Worm (Caenorhabditis elegans) whole organism, young adult: ENCODE results near the gene K08D12.8.

Experiments
- B0019.2 ChIP-seq: fragments of 200-800 bp; sonication (Bioruptor generic); conservative IDR thresholded peaks from 2 replicates; pipeline ENCODE4 v1.3.6; 2022; ENCODE audit warnings: missing genetic modification reagents, missing genetic modification characterization, missing compliant biosample characterization
- F33H1.4 ChIP-seq: fragments of 200-800 bp; sonication (Bioruptor generic); IDR thresholded peaks from 2 replicates; pipeline ENCODE4 v1.3.6; 2022; ENCODE audit warnings: missing genetic modification reagents, missing genetic modification characterization, missing compliant biosample characterization
- F55B11.4 ChIP-seq: sonication (generic microtip); optimal IDR thresholded peaks from 2 replicates; lab custom pipeline; 2016; ENCODE audit warnings: missing compliant biosample characterization, missing genetic modification characterization, borderline replicate concordance; ENCODE audit not compliant: insufficient read depth
- Y53G8AR.9 ChIP-seq: fragments of 200-800 bp; sonication (Bioruptor generic); conservative IDR thresholded peaks from 2 replicates; pipeline ENCODE4 v1.3.6; 2022; ENCODE audit warnings: missing genetic modification reagents, missing genetic modification characterization, missing compliant biosample characterization
- Y67H2A.10 ChIP-seq: fragments of 200-800 bp; sonication (Bioruptor generic); conservative IDR thresholded peaks from 2 replicates; pipeline ENCODE4 v1.3.6; 2022; ENCODE audit warnings: missing genetic modification reagents, missing genetic modification characterization, missing compliant biosample characterization
- aptf-2 ChIP-seq: fragments of 200-800 bp; sonication (Bioruptor generic); conservative IDR thresholded peaks from 2 replicates; pipeline ENCODE4 v1.3.6; 2022; ENCODE audit warnings: missing genetic modification reagents, missing genetic modification characterization, missing compliant biosample characterization
- bed-2 ChIP-seq: fragments of 200-800 bp; sonication (Bioruptor generic); IDR thresholded peaks from 2 replicates; pipeline ENCODE4 v1.3.6; 2022; ENCODE audit warnings: missing genetic modification reagents, missing genetic modification characterization, missing compliant biosample characterization
- ceh-100 ChIP-seq: fragments of 200-800 bp; sonication (Bioruptor generic); IDR thresholded peaks from 2 replicates; pipeline ENCODE4 v1.3.6; 2022; ENCODE audit warnings: missing genetic modification reagents, missing genetic modification characterization, missing compliant biosample characterization
- ceh-58 ChIP-seq: fragments of 200-800 bp; sonication (Bioruptor generic); IDR thresholded peaks from 2 replicates; pipeline ENCODE4 v1.3.6; 2022; ENCODE audit warnings: missing genetic modification characterization, missing compliant biosample characterization
- die-1 ChIP-seq: sonication (generic microtip); optimal IDR thresholded peaks from 2 replicates; lab custom pipeline; 2016; ENCODE audit warnings: missing genotype, mild to moderate bottlenecking, missing genetic modification characterization, missing compliant biosample characterization
- egl-18 ChIP-seq: fragments of 200-800 bp; sonication (Bioruptor generic); IDR thresholded peaks from 2 replicates; pipeline ENCODE4 v1.3.6; 2022; ENCODE audit warnings: missing genetic modification reagents, missing genetic modification characterization, missing compliant biosample characterization
- egrh-3 ChIP-seq: fragments of 200-800 bp; sonication (Bioruptor generic); IDR thresholded peaks from 2 replicates; pipeline ENCODE4 v1.3.6; 2022; ENCODE audit warnings: missing genetic modification reagents, missing genetic modification characterization, missing compliant biosample characterization
- hsf-1 ChIP-seq: fragments of 200-800 bp; sonication (Bioruptor generic); IDR thresholded peaks from 2 replicates; pipeline ENCODE4 v1.3.6; 2022; ENCODE audit warnings: missing genetic modification reagents, missing genetic modification characterization, missing compliant biosample characterization
- lin-26 ChIP-seq: fragments of 200-800 bp; sonication (Bioruptor generic); IDR thresholded peaks from 2 replicates; pipeline ENCODE4 v1.3.6; 2022; ENCODE audit warnings: missing genetic modification reagents, missing genetic modification characterization, missing compliant biosample characterization
- lin-35 ChIP-seq, 3 experiments: fragments of 150-350 bp in 2 of 3; sonication (generic microtip) in 1 of 3; optimal IDR thresholded peaks; 2 replicates each; lab custom pipeline; 2014 to 2018; ENCODE audit warnings: missing biosample characterization in 3 of 3, missing genetic modification characterization in 3 of 3, missing genetic modification reagents in 3 of 3
- lin-40 ChIP-seq: sonication (generic microtip); optimal IDR thresholded peaks from 2 replicates; lab custom pipeline; 2016; ENCODE audit warnings: missing genetic modification characterization, mild to moderate bottlenecking, missing compliant biosample characterization, missing genotype, missing genetic modification reagents
- madf-10 ChIP-seq: sonication (generic microtip); optimal IDR thresholded peaks from 2 replicates; lab custom pipeline; 2016; ENCODE audit warnings: mild to moderate bottlenecking, missing genetic modification characterization, missing compliant biosample characterization
- madf-6 ChIP-seq: fragments of 200-800 bp; sonication (Bioruptor generic); IDR thresholded peaks from 2 replicates; pipeline ENCODE4 v1.3.6; 2022; ENCODE audit warnings: missing genetic modification reagents, missing genetic modification characterization, missing compliant biosample characterization
- mcd-1 ChIP-seq: fragments of 200-800 bp; sonication (Bioruptor generic); IDR thresholded peaks from 2 replicates; pipeline ENCODE4 v1.3.6; 2022; ENCODE audit warnings: missing genetic modification reagents, missing genetic modification characterization, missing compliant biosample characterization
- mxl-1 ChIP-seq: sonication (generic microtip); optimal IDR thresholded peaks from 2 replicates; lab custom pipeline; 2016; ENCODE audit warnings: missing genetic modification characterization, missing compliant biosample characterization
- nfya-2 ChIP-seq: fragments of 200-800 bp; sonication (Bioruptor generic); IDR thresholded peaks from 2 replicates; pipeline ENCODE4 v1.3.6; 2022; ENCODE audit warnings: missing genetic modification reagents, missing genetic modification characterization, missing compliant biosample characterization
- nhr-179 ChIP-seq: sonication (generic microtip); optimal IDR thresholded peaks from 2 replicates; lab custom pipeline; 2016; ENCODE audit warnings: mild to moderate bottlenecking, missing genetic modification characterization, missing compliant biosample characterization
- nhr-80 ChIP-seq: sonication (generic microtip); optimal IDR thresholded peaks from 2 replicates; lab custom pipeline; 2016; ENCODE audit warnings: missing genetic modification characterization, missing compliant biosample characterization
- pbrm-1 ChIP-seq: fragments of 200-800 bp; sonication (Bioruptor generic); IDR thresholded peaks from 2 replicates; pipeline ENCODE4 v1.3.6; 2022; ENCODE audit warnings: missing genetic modification reagents, missing genetic modification characterization, missing compliant biosample characterization
- pha-4 ChIP-seq: fragments of 150-350 bp; sonication (generic microtip); optimal IDR thresholded peaks from 2 replicates; lab custom pipeline; 2014; ENCODE audit warnings: missing biosample characterization, missing genetic modification reagents, missing genetic modification characterization
- rcor-1 ChIP-seq: fragments of 200-800 bp; sonication (Bioruptor generic); IDR thresholded peaks from 2 replicates; pipeline ENCODE4 v1.3.6; 2022; ENCODE audit warnings: missing genetic modification reagents, missing genetic modification characterization, missing compliant biosample characterization
- somi-1 ChIP-seq: fragments of 200-800 bp; sonication (Bioruptor generic); optimal IDR thresholded peaks from 2 replicates; lab custom pipeline; 2018; ENCODE audit warnings: mild to moderate bottlenecking, missing genetic modification characterization, missing compliant biosample characterization
- tbp1 ChIP-seq: fragments of 200-800 bp; sonication (Bioruptor generic); optimal IDR thresholded peaks from 2 replicates; lab custom pipeline; 2018; ENCODE audit warnings: mild to moderate bottlenecking, missing genetic modification characterization, missing compliant biosample characterization
- unc-62 ChIP-seq: fragments of 150-350 bp; optimal IDR thresholded peaks from 2 replicates; lab custom pipeline; 2014; ENCODE audit warnings: missing biosample characterization, missing genetic modification reagents, missing genetic modification characterization
- xnd-1 ChIP-seq: sonication (generic microtip); optimal IDR thresholded peaks from 2 replicates; lab custom pipeline; 2016; ENCODE audit warnings: missing genotype, missing genetic modification reagents, missing genetic modification characterization, missing compliant biosample characterization
- zfh-2 ChIP-seq: fragments of 200-800 bp; sonication (Bioruptor generic); conservative IDR thresholded peaks from 2 replicates; pipeline ENCODE4 v1.3.6; 2022; ENCODE audit warnings: missing genetic modification reagents, missing genetic modification characterization, missing compliant biosample characterization
- ztf-28 ChIP-seq: fragments of 200-800 bp; sonication (Bioruptor generic); IDR thresholded peaks from 2 replicates; pipeline ENCODE4 v1.3.6; 2022; ENCODE audit warnings: missing genetic modification reagents, missing genetic modification characterization, missing compliant biosample characterization

The K08D12.8 gene

ce11 chrIV:1711029-1711489 lies 14.9 kb upstream of the K08D12.8 start, which contains the start of gene rpi-2 (continued):
- TF ChIP-seq nhr-80 (no peak), F33H1.4 (GFP tag; lab: Robert Waterston, UW) (peak; percentile 62), Y67H2A.10 (no peak), ceh-58 (GFP tag; lab: Robert Waterston, UW) (peak; percentile 97; the same call in 1 of the 2 replicates), rcor-1 (peak; percentile 81), mxl-1 (tag; lab: Kevin White, UChicago) (peak; percentile 83), F55B11.4 (no peak), somi-1 (GFP tag; lab: Kevin White, UChicago) (peak; percentile 52), tbp1 (GFP tag; lab: Kevin White, UChicago) (peak; percentile 70)

ce11 chrIV:1713618-1714017 lies 12.4 kb upstream of the K08D12.8 start:
- TF ChIP-seq madf-6 (GFP tag; lab: Robert Waterston, UW) (no peak), madf-10 (tag; lab: Kevin White, UChicago) (no peak), bed-2 (GFP tag; lab: Robert Waterston, UW) (no peak), nfya-2 (GFP tag; lab: Robert Waterston, UW) (no peak), lin-35 (GFP tag; optimal IDR thresholded peaks at IDR 0.05; lab: Kevin White, UChicago) (no peak), nhr-179 (tag; lab: Kevin White, UChicago) (no peak), zfh-2 (GFP tag; lab: Robert Waterston, UW) (peak; percentile 75)

- peak; percentile 29 for TF ChIP-seq lin-40 (tag; lab: Kevin White, UChicago)
- no peak for TF ChIP-seq pbrm-1 (GFP tag; lab: Robert Waterston, UW)
- no peak for TF ChIP-seq pha-4
- no peak for TF ChIP-seq zfh-2 (GFP tag; lab: Robert Waterston, UW)
Measured at ce11 chrIV:1715705-1716104, 10.3 kb upstream of the K08D12.8 start.

- TF ChIP-seq Y53G8AR.9 (GFP tag; lab: Robert Waterston, UW) (no peak), xnd-1 (no peak), egl-18 (GFP tag; lab: Robert Waterston, UW) (no peak), madf-10 (tag; lab: Kevin White, UChicago) (no peak), lin-26 (GFP tag; lab: Robert Waterston, UW) (no peak), unc-62 (GFP tag; lab: Kevin White, UChicago) (no peak), hsf-1 (GFP tag; lab: Robert Waterston, UW) (no peak), madf-6 (GFP tag; lab: Robert Waterston, UW) (no peak), ceh-100 (GFP tag; lab: Robert Waterston, UW) (no peak), aptf-2 (GFP tag; lab: Robert Waterston, UW) (no peak), ztf-28 (GFP tag; lab: Robert Waterston, UW) (no peak), die-1 (no peak), B0019.2 (GFP tag; lab: Robert Waterston, UW) (no peak), zfh-2 (GFP tag; lab: Robert Waterston, UW) (no peak), rcor-1 (no peak)
- TF ChIP-seq, all 124 proteins: peak for 0
Measured at ce11 chrIV:1720474-1720873, 5.5 kb upstream of the K08D12.8 start, which contains the start of gene epic-2. Gene epic-2 (plus strand): TSS chrIV:1720790.

ce11 chrIV:1720902-1721301 lies 5.1 kb upstream of the K08D12.8 start:
- TF ChIP-seq zfh-2 (GFP tag; lab: Robert Waterston, UW) = peak; percentile 65; the same call in 1 of the 2 replicates
- peak; percentile 31; the same call in 1 of the 2 replicates for TF ChIP-seq mcd-1 (GFP tag; lab: Robert Waterston, UW)
- TF ChIP-seq egrh-3 = peak; percentile 86
- TF ChIP-seq lin-40 (tag; lab: Kevin White, UChicago) = peak; percentile 20
- peak; percentile 31; the same call in 1 of the 2 replicates for TF ChIP-seq lin-26 (GFP tag; lab: Robert Waterston, UW)
